Worm (Caenorhabditis elegans): ENCODE data around the gene fbxc-30.

ce11 chrII:915780-916179 lies 1.6 kb upstream of the fbxc-30 start, which contains the start of gene fbxc-29:
- TF ChIP-seq jun-1 (tag; optimal IDR thresholded peaks at IDR 0.05) (no peak), nhr-76 (tag; optimal IDR thresholded peaks at IDR 0.05) (no peak), nhr-77 (tag; optimal IDR thresholded peaks at IDR 0.05) (no peak), ztf-11 (tag; optimal IDR thresholded peaks at IDR 0.05) (no peak), fkh-10 (GFP tag; optimal IDR thresholded peaks at IDR 0.05) (no peak), mdl-1 (tag; optimal IDR thresholded peaks at IDR 0.05) (no peak), snpc-4 (tag; optimal IDR thresholded peaks at IDR 0.05) (no peak)
